Fruit fly (Drosophila melanogaster): ENCODE measurements around the gene homer.

The homer gene

dm6 chr2L:6693794-6694254 lies 29.3 kb downstream of the homer start (continued):
- TF ChIP-seq Opbp (GFP tag; IDR thresholded peaks at IDR 0.05; ENCODE audit: partially characterized antibody) (no peak), CG2678 (tag; optimal IDR thresholded peaks at IDR 0.05) (peak; percentile 73), lab (GFP tag; optimal IDR thresholded peaks at IDR 0.05) (peak; percentile 9), CG3726 (GFP tag; IDR thresholded peaks at IDR 0.05) (no peak), amos (GFP tag; IDR thresholded peaks at IDR 0.05; ENCODE audit: partially characterized antibody) (no peak), CG18262 (tag; optimal IDR thresholded peaks at IDR 0.05) (peak; percentile 85), ro (GFP tag; IDR thresholded peaks at IDR 0.05) (no peak), CG8765 (GFP tag; IDR thresholded peaks at IDR 0.05) (no peak), NfI (GFP tag; optimal IDR thresholded peaks at IDR 0.05) (no peak), br (optimal IDR thresholded peaks at IDR 0.05) (no peak), CG12659 (GFP tag; optimal IDR thresholded peaks at IDR 0.05) (peak; percentile 50), HLHmδ (GFP tag; optimal IDR thresholded peaks at IDR 0.05) (no peak), Atf-2 (GFP tag; optimal IDR thresholded peaks at IDR 0.05) (no peak), Lpt (GFP tag; optimal IDR thresholded peaks at IDR 0.05) (no peak), ac (GFP tag; optimal IDR thresholded peaks at IDR 0.05) (no peak), tna (GFP tag; IDR thresholded peaks at IDR 0.05; ENCODE audit: partially characterized antibody) (no peak), da (GFP tag; optimal IDR thresholded peaks at IDR 0.05) (no peak), sna (GFP tag; IDR thresholded peaks at IDR 0.05; ENCODE audit: partially characterized antibody) (no peak), Fer1 (GFP tag; optimal IDR thresholded peaks at IDR 0.05) (no peak), en (GFP tag; optimal IDR thresholded peaks at IDR 0.05) (no peak), cg (GFP tag; optimal IDR thresholded peaks at IDR 0.05) (no peak), Ravus (GFP tag; IDR thresholded peaks at IDR 0.05) (no peak), Dip2 (GFP tag; IDR thresholded peaks at IDR 0.05) (no peak), CG4707 (GFP tag; optimal IDR thresholded peaks at IDR 0.05) (no peak), CG43689 (GFP tag; IDR thresholded peaks at IDR 0.05) (no peak), CG30431 (GFP tag; optimal IDR thresholded peaks at IDR 0.05) (no peak), CG8290 (GFP tag; optimal IDR thresholded peaks at IDR 0.05) (peak; percentile 25), CG8290 (tag; optimal IDR thresholded peaks at IDR 0.05) (no peak), CG9609 (GFP tag; optimal IDR thresholded peaks at IDR 0.05) (no peak), kni (GFP tag; optimal IDR thresholded peaks at IDR 0.05) (no peak), CG17612 (GFP tag; IDR thresholded peaks at IDR 0.05) (no peak), gfzf (GFP tag; optimal IDR thresholded peaks at IDR 0.05) (no peak), insv (GFP tag; optimal IDR thresholded peaks at IDR 0.05) (no peak), Eip74EF (GFP tag; optimal IDR thresholded peaks at IDR 0.05) (peak in 1 of 2 experiments; percentile 68), Mad (GFP tag; optimal IDR thresholded peaks at IDR 0.05) (no peak), jigr1 (GFP tag; IDR thresholded peaks at IDR 0.05) (no peak), emc (GFP tag; optimal IDR thresholded peaks at IDR 0.05) (no peak), sd (tag; optimal IDR thresholded peaks at IDR 0.05) (no peak), Optix (GFP tag; IDR thresholded peaks at IDR 0.05) (no peak), CG12744 (GFP tag; optimal IDR thresholded peaks at IDR 0.05) (no peak), Med (GFP tag) (peak; percentile 53), Trl (optimal IDR thresholded peaks at IDR 0.05) (no peak), Trl (GFP tag; optimal IDR thresholded peaks at IDR 0.05) (no peak), CG14860 (GFP tag; IDR thresholded peaks at IDR 0.05; ENCODE audit: partially characterized antibody) (no peak), CG13624 (GFP tag; optimal IDR thresholded peaks at IDR 0.05) (no peak), CG7745 (tag; optimal IDR thresholded peaks at IDR 0.05) (no peak), stwl (tag; optimal IDR thresholded peaks at IDR 0.05) (no peak), HLH4C (GFP tag; IDR thresholded peaks at IDR 0.05; ENCODE audit: partially characterized antibody) (no peak), CG13894 (tag; optimal IDR thresholded peaks at IDR 0.05) (no peak), hb (GFP tag; IDR thresholded peaks at IDR 0.05; ENCODE audit: partially characterized antibody) (no peak), trh (GFP tag; optimal IDR thresholded peaks at IDR 0.05) (no peak)
